Fruit fly (Drosophila melanogaster) whole organism, embryonic: ENCODE results near the gene Apt1.

ENCODE experiments used
- BtbVII ChIP-seq: fragments of 200-800 bp; sonication (Bioruptor generic); optimal IDR thresholded peaks from 3 replicates; lab custom pipeline; 2017; ENCODE audit warnings: missing biosample characterization, mild to moderate bottlenecking, missing genetic modification characterization
- Bteb2 ChIP-seq: fragments of 200-800 bp; sonication (Bioruptor generic); optimal IDR thresholded peaks from 2 replicates; lab custom pipeline; 2016; ENCODE audit warnings: missing biosample characterization, missing genetic modification characterization
- CG10147 ChIP-seq: fragments of 200-800 bp; sonication (Bioruptor generic); optimal IDR thresholded peaks from 2 replicates; lab custom pipeline; 2019; ENCODE audit warnings: missing biosample characterization, mild to moderate bottlenecking, missing genetic modification characterization, moderate library complexity
- CG10274 ChIP-seq: fragments of 200-800 bp; sonication (Bioruptor generic); optimal IDR thresholded peaks from 3 replicates; lab custom pipeline; 2017; ENCODE audit warnings: missing biosample characterization, mild to moderate bottlenecking, missing genetic modification characterization
- CG10959 ChIP-seq: fragments of 200-800 bp; sonication (Bioruptor generic); IDR thresholded peaks from 2 replicates; pipeline ENCODE4 v1.3.6; 2022; ENCODE audit warnings: missing biosample characterization, missing genetic modification characterization
- CG11247 ChIP-seq: fragments of 200-800 bp; sonication (Bioruptor generic); IDR thresholded peaks from 2 replicates; pipeline ENCODE4 v1.3.6; 2022; ENCODE audit warnings: missing biosample characterization, missing genetic modification characterization
- CG13123 ChIP-seq: fragments of 200-800 bp; sonication (Bioruptor generic); optimal IDR thresholded peaks from 2 replicates; lab custom pipeline; 2016; ENCODE audit warnings: missing biosample characterization, missing genetic modification characterization
- CG14441 ChIP-seq: fragments of 200-800 bp; sonication (Bioruptor generic); IDR thresholded peaks from 2 replicates; pipeline ENCODE4 v1.3.6; 2022; ENCODE audit warnings: missing biosample characterization, missing genetic modification characterization
- CG14965 ChIP-seq: fragments of 200-800 bp; sonication (Bioruptor generic); optimal IDR thresholded peaks from 2 replicates; lab custom pipeline; 2016; ENCODE audit warnings: missing biosample characterization, missing genetic modification characterization, borderline replicate concordance
- CG15073 ChIP-seq: fragments of 200-800 bp; sonication (Bioruptor generic); optimal IDR thresholded peaks from 2 replicates; lab custom pipeline; 2016; ENCODE audit warnings: missing biosample characterization, missing genetic modification characterization
- CG2875 ChIP-seq: fragments of 200-800 bp; sonication (Bioruptor generic); optimal IDR thresholded peaks from 2 replicates; lab custom pipeline; 2017; ENCODE audit warnings: missing biosample characterization, mild to moderate bottlenecking, missing genetic modification characterization, missing genetic modification reagents
- CG30020 ChIP-seq: fragments of 200-800 bp; optimal IDR thresholded peaks from 2 replicates; lab custom pipeline; 2019; ENCODE audit warnings: missing biosample characterization, mild to moderate bottlenecking, missing genetic modification characterization, moderate library complexity
- CG3163 ChIP-seq: fragments of 200-800 bp; sonication (Bioruptor generic); optimal IDR thresholded peaks from 3 replicates; lab custom pipeline; 2016; ENCODE audit warnings: missing biosample characterization, missing genetic modification characterization
- CG34376 ChIP-seq: fragments of 200-800 bp; sonication (Bioruptor generic); optimal IDR thresholded peaks from 2 replicates; lab custom pipeline; 2018; ENCODE audit warnings: missing biosample characterization, mild to moderate bottlenecking, missing genetic modification characterization
- CG3838 ChIP-seq: fragments of 200-800 bp; sonication (Bioruptor generic); optimal IDR thresholded peaks from 3 replicates; lab custom pipeline; 2016; ENCODE audit warnings: missing biosample characterization, missing genetic modification characterization
- CG4617 ChIP-seq: fragments of 200-800 bp; sonication (Bioruptor generic); optimal IDR thresholded peaks from 3 replicates; lab custom pipeline; 2016; ENCODE audit warnings: missing biosample characterization, missing genetic modification characterization, borderline replicate concordance
- CG4730 ChIP-seq: fragments of 200-800 bp; sonication (Bioruptor generic); IDR thresholded peaks from 2 replicates; pipeline ENCODE4 v1.3.6; 2022; ENCODE audit warnings: missing biosample characterization, missing genetic modification characterization
- CTCF ChIP-seq: fragments of 200-800 bp; sonication (Bioruptor generic); optimal IDR thresholded peaks from 2 replicates; lab custom pipeline; 2017; ENCODE audit warnings: missing biosample characterization, mild to moderate bottlenecking, missing genetic modification characterization, moderate library complexity
- Chrac-16 ChIP-seq: fragments of 200-800 bp; sonication (Bioruptor generic); optimal IDR thresholded peaks from 3 replicates; lab custom pipeline; 2016; ENCODE audit warnings: missing biosample characterization, missing genetic modification characterization
- D19A ChIP-seq: fragments of 200-800 bp; optimal IDR thresholded peaks from 3 replicates; lab custom pipeline; 2019; ENCODE audit warnings: missing biosample characterization, mild to moderate bottlenecking, missing genetic modification characterization, moderate library complexity
- Dbx ChIP-seq: fragments of 200-800 bp; sonication (Bioruptor generic); IDR thresholded peaks from 3 replicates; pipeline ENCODE4 v1.3.6; 2022; ENCODE audit warnings: missing biosample characterization, missing genetic modification characterization
- Dip2 ChIP-seq: fragments of 200-800 bp; sonication (Bioruptor generic); IDR thresholded peaks from 2 replicates; pipeline ENCODE4 v1.3.6; 2022; ENCODE audit warnings: missing biosample characterization, missing genetic modification characterization
- Ets97D ChIP-seq: fragments of 200-800 bp; sonication (Bioruptor generic); optimal IDR thresholded peaks from 3 replicates; lab custom pipeline; 2016; ENCODE audit warnings: missing biosample characterization, missing genetic modification characterization
- Fer2 ChIP-seq: fragments of 200-800 bp; sonication (Bioruptor generic); optimal IDR thresholded peaks from 2 replicates; lab custom pipeline; 2018; ENCODE audit warnings: missing biosample characterization, mild to moderate bottlenecking, missing genetic modification characterization, moderate library complexity
- GATAe ChIP-seq: fragments of 200-800 bp; sonication (Bioruptor generic); conservative IDR thresholded peaks from 2 replicates; pipeline ENCODE4 v1.3.6; 2022; ENCODE audit warnings: missing biosample characterization, missing genetic modification characterization
- Hmx ChIP-seq: fragments of 200-800 bp; sonication (Bioruptor generic); optimal IDR thresholded peaks from 2 replicates; lab custom pipeline; 2016; ENCODE audit warnings: missing biosample characterization, missing genetic modification characterization
- Nf-YA ChIP-seq: fragments of 200-800 bp; sonication (Bioruptor generic); IDR thresholded peaks from 2 replicates; pipeline ENCODE4 v1.3.6; 2022; ENCODE audit warnings: missing biosample characterization, missing genetic modification characterization
- Optix ChIP-seq: fragments of 200-800 bp; sonication (Bioruptor generic); IDR thresholded peaks from 3 replicates; pipeline ENCODE4 v1.3.6; 2022; ENCODE audit warnings: missing biosample characterization, missing genetic modification characterization
- Pdp1 ChIP-seq, 2 experiments: fragments of 200-800 bp; sonication (Bioruptor generic); optimal IDR thresholded peaks; 3 replicates each; lab custom pipeline; 2016; ENCODE audit warnings: missing biosample characterization in 2 of 2, missing genetic modification characterization in 2 of 2, mild to moderate bottlenecking in 1 of 2, moderate library complexity in 1 of 2
- Rx ChIP-seq: fragments of 200-800 bp; sonication (Bioruptor generic); IDR thresholded peaks from 2 replicates; pipeline ENCODE4 v1.3.6; 2022; ENCODE audit warnings: missing biosample characterization, missing genetic modification characterization
- Sox102F ChIP-seq: fragments of 200-800 bp; sonication (Bioruptor generic); optimal IDR thresholded peaks from 2 replicates; lab custom pipeline; 2018; ENCODE audit warnings: missing biosample characterization, mild to moderate bottlenecking, missing genetic modification characterization, moderate library complexity
- Spps ChIP-seq: fragments of 200-800 bp; sonication (Bioruptor generic); optimal IDR thresholded peaks from 2 replicates; lab custom pipeline; 2018; ENCODE audit warnings: missing biosample characterization, mild to moderate bottlenecking, missing genetic modification characterization
- Sry-δ ChIP-seq: fragments of 200-800 bp; sonication (Bioruptor generic); optimal IDR thresholded peaks from 2 replicates; lab custom pipeline; 2016; ENCODE audit warnings: missing biosample characterization, missing genetic modification characterization
- Vsx1 ChIP-seq: fragments of 200-800 bp; sonication (Bioruptor generic); optimal IDR thresholded peaks from 2 replicates; lab custom pipeline; 2017; ENCODE audit warnings: missing biosample characterization, mild to moderate bottlenecking, missing genetic modification characterization, missing genetic modification reagents
- YL-1 ChIP-seq: fragments of 200-800 bp; sonication (Bioruptor generic); optimal IDR thresholded peaks from 3 replicates; lab custom pipeline; 2017; ENCODE audit warnings: missing biosample characterization, mild to moderate bottlenecking, missing genetic modification characterization
- ara ChIP-seq: fragments of 200-800 bp; sonication (Bioruptor generic); IDR thresholded peaks from 2 replicates; pipeline ENCODE4 v1.3.6; 2022; ENCODE audit warnings: missing biosample characterization, missing genetic modification characterization
- ash1 ChIP-seq: fragments of 200-800 bp; sonication (Bioruptor generic); optimal IDR thresholded peaks from 2 replicates; lab custom pipeline; 2018; ENCODE audit warnings: missing biosample characterization, mild to moderate bottlenecking, missing genetic modification characterization
- bcd ChIP-seq: fragments of 200-800 bp; sonication (Bioruptor generic); optimal IDR thresholded peaks from 2 replicates; lab custom pipeline; 2017; ENCODE audit warnings: missing biosample characterization, mild to moderate bottlenecking, missing genetic modification characterization
- disco-r ChIP-seq: fragments of 200-800 bp; sonication (Bioruptor generic); optimal IDR thresholded peaks from 2 replicates; lab custom pipeline; 2016; ENCODE audit warnings: missing biosample characterization, missing genetic modification characterization
- exex ChIP-seq: fragments of 200-800 bp; sonication (Bioruptor generic); optimal IDR thresholded peaks from 4 replicates; lab custom pipeline; 2018; ENCODE audit warnings: missing biosample characterization, mild to moderate bottlenecking, missing genetic modification characterization, moderate library complexity
- eyg ChIP-seq: fragments of 200-800 bp; sonication (Bioruptor generic); optimal IDR thresholded peaks from 3 replicates; lab custom pipeline; 2016; ENCODE audit warnings: missing biosample characterization, missing genetic modification characterization
- hbn ChIP-seq: fragments of 200-800 bp; sonication (Bioruptor generic); IDR thresholded peaks from 2 replicates; pipeline ENCODE4 v1.3.6; 2022; ENCODE audit warnings: missing biosample characterization, missing genetic modification characterization; ENCODE audit not compliant: partially characterized antibody
- mirr ChIP-seq: fragments of 200-800 bp; sonication (Bioruptor generic); optimal IDR thresholded peaks from 3 replicates; lab custom pipeline; 2018; ENCODE audit warnings: missing biosample characterization, mild to moderate bottlenecking, missing genetic modification characterization
- pan ChIP-seq, 4 experiments: fragments of >200 bp in 3 of 4; fragments of 200-800 bp in 1 of 4; sonication (Bioruptor generic) in 1 of 4; optimal IDR thresholded peaks in 3 of 4; IDR thresholded peaks in 1 of 4; 2 replicates each; pipeline versions ENCODE4 v1.3.6 to Lab custom; 2017 to 2022; ENCODE audit warnings: missing biosample characterization in 2 of 4, missing genetic modification characterization in 2 of 4, mixed read lengths in 1 of 4
- run ChIP-seq: fragments of 200-800 bp; sonication (Bioruptor generic); optimal IDR thresholded peaks from 3 replicates; lab custom pipeline; 2018; ENCODE audit warnings: missing biosample characterization, mild to moderate bottlenecking, missing genetic modification characterization
- sc ChIP-seq, 3 experiments: fragments of >200 bp in 2 of 3; fragments of 200-800 bp in 1 of 3; sonication (Bioruptor generic) in 1 of 3; optimal IDR thresholded peaks; 2 replicates in 2 of 3; 3 replicates in 1 of 3; lab custom pipeline; 2017; ENCODE audit warnings: mild to moderate bottlenecking in 1 of 3, missing biosample characterization in 1 of 3, missing genetic modification characterization in 1 of 3, missing genetic modification reagents in 1 of 3
- sens ChIP-seq: fragments of 200-800 bp; sonication (Bioruptor generic); peaks from one replicate; lab custom pipeline; 2016; ENCODE audit warnings: missing biosample characterization, missing genetic modification characterization
- shn ChIP-seq: fragments of 200-800 bp; sonication (Bioruptor generic); optimal IDR thresholded peaks from 3 replicates; lab custom pipeline; 2016; ENCODE audit warnings: missing biosample characterization, missing genetic modification characterization
- sug ChIP-seq: fragments of 200-800 bp; optimal IDR thresholded peaks from 2 replicates; lab custom pipeline; 2019; ENCODE audit warnings: missing biosample characterization, mild to moderate bottlenecking, missing genetic modification characterization, moderate library complexity
- tgo ChIP-seq: fragments of 200-800 bp; sonication (Bioruptor generic); IDR thresholded peaks from 3 replicates; pipeline ENCODE4 v1.3.6; 2022; ENCODE audit warnings: missing biosample characterization, missing genetic modification characterization

The Apt1 gene

dm6 chr3L:11622750-11623149, 5.1 kb upstream of the Apt1 start:
- TF ChIP-seq mirr (GFP tag; lab: Kevin White, UChicago) = peak; percentile 51
- no peak for TF ChIP-seq tgo (GFP tag; lab: Robert Waterston, UW)
- no peak for TF ChIP-seq Hmx (GFP tag; lab: Kevin White, UChicago)
- no peak for TF ChIP-seq CG14965 (GFP tag; lab: Kevin White, UChicago)
- peak; percentile 2 for TF ChIP-seq sens (GFP tag; lab: Kevin White, UChicago)
- no peak for TF ChIP-seq disco-r (GFP tag; lab: Kevin White, UChicago)
- TF ChIP-seq Optix = no peak
- no peak for TF ChIP-seq BtbVII (GFP tag; lab: Kevin White, UChicago)
- TF ChIP-seq Rx (GFP tag; lab: Robert Waterston, UW) = no peak
- no peak for TF ChIP-seq CG10959 (GFP tag; lab: Robert Waterston, UW)
- no peak for TF ChIP-seq bcd (GFP tag; lab: Kevin White, UChicago)
- TF ChIP-seq ash1 (GFP tag; lab: Kevin White, UChicago) = no peak
- TF ChIP-seq sc (optimal IDR thresholded peaks at IDR 0.05; lab: Kevin White, UChicago) = no peak
- TF ChIP-seq sc (GFP tag; optimal IDR thresholded peaks at IDR 0.05; lab: Kevin White, UChicago) = no peak
- peak; percentile 41 for TF ChIP-seq D19A
- TF ChIP-seq Spps (tag; lab: Kevin White, UChicago) = no peak
- TF ChIP-seq hbn (GFP tag; lab: Robert Waterston, UW) = no peak
- no peak for TF ChIP-seq pan (optimal IDR thresholded peaks at IDR 0.05; lab: Kevin White, UChicago)
- no peak for TF ChIP-seq pan (GFP tag; optimal IDR thresholded peaks at IDR 0.05 in 1 of 2, IDR thresholded peaks at IDR 0.05 in 1 of 2)
- no peak for TF ChIP-seq CG13123 (GFP tag; lab: Kevin White, UChicago)
- TF ChIP-seq CG14441 (GFP tag; lab: Robert Waterston, UW) = no peak
- TF ChIP-seq run (tag; lab: Kevin White, UChicago) = no peak
- TF ChIP-seq CG2875 (GFP tag; lab: Kevin White, UChicago) = no peak
- no peak for TF ChIP-seq ara (GFP tag; lab: Robert Waterston, UW)
- peak; percentile 83 for TF ChIP-seq exex (tag; lab: Kevin White, UChicago)
- no peak for TF ChIP-seq CG11247
- TF ChIP-seq eyg (GFP tag; lab: Kevin White, UChicago) = no peak
- TF ChIP-seq Dbx (GFP tag; lab: Robert Waterston, UW) = no peak
- TF ChIP-seq Fer2 (tag; lab: Kevin White, UChicago) = no peak
- TF ChIP-seq Dip2 = no peak
- no peak for TF ChIP-seq CG10274 (GFP tag; lab: Kevin White, UChicago)
- TF ChIP-seq CTCF = no peak
- no peak for TF ChIP-seq CG4617
- TF ChIP-seq YL-1 = no peak
- no peak for TF ChIP-seq Nf-YA
- peak; percentile 44 for TF ChIP-seq sug (tag; lab: Kevin White, UChicago)
- peak in 1 of 2 experiments; percentile 13 for TF ChIP-seq Pdp1 (GFP tag; optimal IDR thresholded peaks at IDR 0.05; lab: Kevin White, UChicago)
- TF ChIP-seq Bteb2 = no peak
- no peak for TF ChIP-seq CG10147 (GFP tag; lab: Kevin White, UChicago)
- no peak for TF ChIP-seq Chrac-16 (GFP tag; lab: Kevin White, UChicago)
- TF ChIP-seq CG3838 (GFP tag; lab: Kevin White, UChicago) = no peak
- no peak for TF ChIP-seq CG4730
- no peak for TF ChIP-seq CG3163
- peak; percentile 23 for TF ChIP-seq CG34376 (GFP tag; lab: Kevin White, UChicago)
- no peak for TF ChIP-seq Sox102F (GFP tag; lab: Kevin White, UChicago)
- TF ChIP-seq CG30020 (tag; lab: Kevin White, UChicago) = no peak
- no peak for TF ChIP-seq CG15073 (GFP tag; lab: Kevin White, UChicago)
- TF ChIP-seq Sry-δ (GFP tag; lab: Kevin White, UChicago) = no peak
- peak; percentile 0 for TF ChIP-seq Vsx1 (GFP tag; lab: Kevin White, UChicago)
- TF ChIP-seq GATAe (GFP tag; lab: Robert Waterston, UW) = no peak
- no peak for TF ChIP-seq Ets97D (GFP tag; lab: Kevin White, UChicago)
- TF ChIP-seq shn = no peak
